Worm (Caenorhabditis elegans) whole organism, early embryonic: ENCODE data around the gene H01G02.1.
A peak's percentile ranks its signal among the peaks of the same experiment; 100 is the strongest.
"Not testable (repeated sequence)": the region's sequence is repeated elsewhere in the genome, so short reads cannot be mapped to it uniquely, and the experiment has no call there.

ENCODE experiments used
- B0310.2 ChIP-seq: sonication (generic microtip); optimal IDR thresholded peaks from 2 replicates; lab custom pipeline; 2016; ENCODE audit warnings: mild to moderate bottlenecking, missing genetic modification characterization, missing compliant biosample characterization
- F13C5.2 ChIP-seq: sonication (generic microtip); optimal IDR thresholded peaks from 2 replicates; lab custom pipeline; 2017; ENCODE audit warnings: mild to moderate bottlenecking, missing genetic modification characterization, inconsistent platforms, missing compliant biosample characterization
- aly-1 ChIP-seq: sonication (generic microtip); optimal IDR thresholded peaks from 2 replicates; lab custom pipeline; 2016; ENCODE audit warnings: missing genetic modification characterization, missing compliant biosample characterization
- ama-1 ChIP-seq: fragments of 150-350 bp; optimal IDR thresholded peaks from 2 replicates; lab custom pipeline; 2014
- ceh-13 ChIP-seq: fragments of 200-800 bp; sonication (Bioruptor generic); optimal IDR thresholded peaks from 2 replicates; lab custom pipeline; 2018; ENCODE audit warnings: mild to moderate bottlenecking, missing genetic modification characterization, missing compliant biosample characterization
- ceh-36 ChIP-seq: sonication (generic microtip); optimal IDR thresholded peaks from 2 replicates; lab custom pipeline; 2016; ENCODE audit warnings: missing genetic modification characterization, inconsistent platforms, missing compliant biosample characterization
- flt-1 ChIP-seq: fragments of 200-800 bp; sonication (Bioruptor generic); IDR thresholded peaks from 2 replicates; pipeline ENCODE4 v1.3.6; 2022; ENCODE audit warnings: missing genetic modification characterization, missing compliant biosample characterization
- hmbx-1 ChIP-seq: sonication (generic microtip); optimal IDR thresholded peaks from 2 replicates; lab custom pipeline; 2016; ENCODE audit warnings: mild to moderate bottlenecking, missing genetic modification characterization, missing compliant biosample characterization
- hmg-4 ChIP-seq: fragments of 200-800 bp; sonication (Bioruptor generic); optimal IDR thresholded peaks from 2 replicates; lab custom pipeline; 2018; ENCODE audit warnings: mild to moderate bottlenecking, missing genetic modification characterization, missing compliant biosample characterization
- hnd-1 ChIP-seq: sonication (generic microtip); optimal IDR thresholded peaks from 2 replicates; lab custom pipeline; 2016; ENCODE audit warnings: missing genetic modification characterization, missing compliant biosample characterization
- pes-1 ChIP-seq: fragments of 200-800 bp; sonication (Bioruptor generic); IDR thresholded peaks from 2 replicates; pipeline ENCODE4 v1.3.6; 2022; ENCODE audit warnings: missing genetic modification reagents, missing genetic modification characterization, missing compliant biosample characterization
- sea-1 ChIP-seq: fragments of 200-800 bp; sonication (Bioruptor generic); conservative IDR thresholded peaks from 2 replicates; pipeline ENCODE4 v1.3.6; 2022; ENCODE audit warnings: missing genetic modification characterization, missing compliant biosample characterization
- tbx-11 ChIP-seq: fragments of 200-800 bp; sonication (Bioruptor generic); IDR thresholded peaks from 2 replicates; pipeline ENCODE4 v1.3.6; 2022; ENCODE audit warnings: missing genetic modification characterization, missing compliant biosample characterization
- tbx-37 ChIP-seq: fragments of 200-800 bp; sonication (Bioruptor generic); conservative IDR thresholded peaks from 2 replicates; pipeline ENCODE4 v1.3.6; 2022; ENCODE audit warnings: missing genetic modification reagents, missing genetic modification characterization, missing compliant biosample characterization
- tra-4 ChIP-seq: sonication (generic microtip); optimal IDR thresholded peaks from 2 replicates; lab custom pipeline; 2017; ENCODE audit warnings: missing genetic modification characterization, missing compliant biosample characterization

The H01G02.1 gene

DNA sequence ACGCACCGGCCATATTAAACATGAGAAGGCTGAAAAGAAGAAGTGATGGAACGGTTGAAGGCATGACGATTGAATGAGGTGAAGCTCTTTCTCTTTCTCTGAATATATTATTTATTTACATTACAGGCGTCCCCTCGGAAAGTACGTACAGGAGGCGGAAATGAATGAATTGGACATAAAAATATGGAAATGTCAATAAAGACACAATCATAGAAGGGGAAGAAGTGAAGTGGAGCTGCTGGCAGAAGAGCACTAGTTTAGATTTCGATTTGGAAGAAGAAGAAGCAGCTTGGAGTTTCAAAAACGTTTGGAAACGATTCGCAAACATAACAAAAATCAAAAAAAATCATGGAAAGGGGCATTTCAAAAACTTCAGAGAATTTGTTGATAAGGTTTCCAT lies at the start of gene H01G02.1:
H01G02.1 (minus strand) TSS at position 101 of the 400 bp plus-strand sequence.
- TF ChIP-seq pes-1 = no peak

- no peak for TF ChIP-seq hnd-1 (tag; lab: Kevin White, UChicago)
- no peak for TF ChIP-seq ama-1 (lab: Kevin White, UChicago)
- TF ChIP-seq tra-4 (tag; lab: Kevin White, UChicago) = no peak
- TF ChIP-seq hmg-4 = no peak
- TF ChIP-seq tbx-37 (GFP tag; lab: Robert Waterston, UW) = no peak
- TF ChIP-seq aly-1 (tag; lab: Kevin White, UChicago) = no peak
- TF ChIP-seq pes-1 = no peak
- TF ChIP-seq flt-1 (GFP tag; lab: Robert Waterston, UW) = no peak
- no peak for TF ChIP-seq B0310.2
Observed at ce11 chrIV:11851882-11852281, 47.9 kb upstream of the H01G02.1 start, which contains the start of gene F38H4.5. TSS of gene F38H4.5 (plus strand) at chrIV:11852182.

- TF ChIP-seq ceh-36 (tag; lab: Kevin White, UChicago) (no peak), aly-1 (tag; lab: Kevin White, UChicago) (no peak), sea-1 (no peak), pes-1 (no peak), flt-1 (GFP tag; lab: Robert Waterston, UW) (no peak), ama-1 (lab: Kevin White, UChicago) (no peak), tbx-11 (no peak), hmbx-1 (no peak), hnd-1 (tag; lab: Kevin White, UChicago) (no peak), hmg-4 (no peak)
Observed at ce11 chrIV:11847771-11848312, 43.9 kb upstream of the H01G02.1 start, which contains the start of the genes F38H4.6 and F38H4.4. TSS of gene F38H4.6 (minus strand) at chrIV:11847871. TSS of gene F38H4.4 (plus strand) at chrIV:11848262.

- no peak for TF ChIP-seq B0310.2
- no peak for TF ChIP-seq ama-1 (lab: Kevin White, UChicago)
- no peak for TF ChIP-seq tbx-11
- no peak for TF ChIP-seq F13C5.2 (tag; lab: Kevin White, UChicago)
- TF ChIP-seq flt-1 (GFP tag; lab: Robert Waterston, UW) = no peak
- TF ChIP-seq ceh-36 (tag; lab: Kevin White, UChicago) = no peak
- no peak for TF ChIP-seq hnd-1 (tag; lab: Kevin White, UChicago)
Observed at ce11 chrIV:11842121-11842520, 38.2 kb upstream of the H01G02.1 start, which contains the start of gene F38H4.3. TSS of gene F38H4.3 (plus strand) at chrIV:11842421.

ce11 chrIV:11838657-11839056 lies 34.7 kb upstream of the H01G02.1 start, which contains the start of gene fbxb-3:
TSS of gene fbxb-3 (plus strand) at chrIV:11838957.
- no peak for TF ChIP-seq flt-1 (GFP tag; lab: Robert Waterston, UW)

- no peak for TF ChIP-seq hmg-4
- TF ChIP-seq hmbx-1 = no peak
- TF ChIP-seq hnd-1 (tag; lab: Kevin White, UChicago) = no peak
- TF ChIP-seq tra-4 (tag; lab: Kevin White, UChicago) = no peak
- TF ChIP-seq aly-1 (tag; lab: Kevin White, UChicago) = no peak
- TF ChIP-seq ceh-36 (tag; lab: Kevin White, UChicago) = no peak
- TF ChIP-seq F13C5.2 (tag; lab: Kevin White, UChicago) = no peak
- no peak for TF ChIP-seq pes-1
- TF ChIP-seq ama-1 (lab: Kevin White, UChicago) = no peak
- TF ChIP-seq tbx-37 (GFP tag; lab: Robert Waterston, UW) = no peak
- TF ChIP-seq sea-1 = no peak
Observed at ce11 chrIV:11833456-11833855, 29.5 kb upstream of the H01G02.1 start, which contains the start of gene M117.4. TSS of gene M117.4 (minus strand) at chrIV:11833556.

- TF ChIP-seq hnd-1 (tag; lab: Kevin White, UChicago); flt-1 (GFP tag; lab: Robert Waterston, UW); aly-1 (tag; lab: Kevin White, UChicago): not testable (repeated sequence)
Observed at ce11 chrIV:11828012-11828411, 24.1 kb upstream of the H01G02.1 start, which contains the start of gene M117.6. TSS of gene M117.6 (minus strand) at chrIV:11828112.

- TF ChIP-seq pes-1 = 0 out of 2 replicates have a peak, but pooled peaks have one; percentile 15
- TF ChIP-seq tbx-11 = no peak
Observed at ce11 chrIV:11822454-11822853, 18.5 kb upstream of the H01G02.1 start.

DNA sequence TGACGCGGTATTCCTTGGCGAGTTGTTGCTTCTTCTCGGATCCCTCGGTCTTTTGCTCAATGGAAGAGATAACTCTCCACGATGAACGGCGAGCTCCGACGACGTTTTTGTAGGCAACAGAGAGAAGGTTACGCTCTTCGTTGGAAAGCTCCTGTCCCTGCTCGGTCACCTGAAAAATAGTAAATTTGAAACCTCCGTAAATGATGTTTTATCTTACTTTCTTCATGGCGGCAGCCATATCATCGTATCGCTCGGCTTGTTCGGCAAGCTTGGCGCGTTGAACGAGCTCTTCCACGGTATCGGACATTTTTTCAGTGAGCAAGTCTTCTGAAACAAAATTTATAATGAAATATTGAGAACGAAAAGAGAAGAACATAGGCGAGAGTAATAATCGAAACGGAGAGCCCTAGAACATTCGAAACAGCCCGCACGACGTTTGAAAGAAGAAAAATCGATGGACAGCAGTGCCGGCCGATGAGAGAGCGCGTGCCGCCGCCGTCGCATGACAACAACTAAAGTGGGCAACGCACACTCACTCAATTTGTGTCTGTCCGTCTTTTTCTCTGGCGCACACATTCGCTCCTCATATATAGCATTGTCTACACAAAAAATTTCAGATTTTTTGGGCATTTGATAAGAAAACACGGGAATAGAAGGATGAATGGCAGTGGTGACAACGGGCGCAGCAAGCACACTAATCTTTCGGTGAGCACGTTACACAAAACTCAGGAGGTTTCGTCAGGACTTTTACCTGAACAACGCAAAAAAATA lies 17.8 kb upstream of the H01G02.1 start, which contains the start of the genes par-5 and M117.3:
par-5 (minus strand) TSS at position 334 of the 771 bp plus-strand sequence.
M117.3 (plus strand) TSS at position 616 of the 771 bp plus-strand sequence.
- TF ChIP-seq ceh-13 (GFP tag; lab: Kevin White, UChicago) (no peak), sea-1 (no peak), pes-1 (no peak), flt-1 (GFP tag; lab: Robert Waterston, UW) (no peak), tbx-11 (peak; percentile 17; the same call in 1 of the 2 replicates), hmbx-1 (no peak), F13C5.2 (tag; lab: Kevin White, UChicago) (peak; percentile 52), hmg-4 (no peak), hnd-1 (tag; lab: Kevin White, UChicago) (no peak), ama-1 (lab: Kevin White, UChicago) (no peak), tbx-37 (GFP tag; lab: Robert Waterston, UW) (no peak), B0310.2 (no peak)
